Worm (Caenorhabditis elegans): Measurements from ENCODE around the gene fbxa-222.
"Not testable (repeated sequence)": the region's sequence is repeated elsewhere in the genome, so short reads cannot be mapped to it uniquely, and the experiment has no call there.

fbxa-222 gene

ce11 chrX:117080-117479 lies at the start of gene fbxa-222:
TSS of gene fbxa-222 (plus strand) at chrX:117380.
- TF ChIP-seq ztf-23 (GFP tag; IDR thresholded peaks at IDR 0.05): no peak
- no peak for TF ChIP-seq ref-1 (GFP tag; conservative IDR thresholded peaks at IDR 0.05)
- TF ChIP-seq T22C8.4 (GFP tag; IDR thresholded peaks at IDR 0.05): no peak
- no peak for TF ChIP-seq ztf-29 (GFP tag; IDR thresholded peaks at IDR 0.05)
- no peak for TF ChIP-seq klf-2 (GFP tag; conservative IDR thresholded peaks at IDR 0.05)
- TF ChIP-seq cog-1 (tag; optimal IDR thresholded peaks at IDR 0.05): no peak
- TF ChIP-seq tab-1 (GFP tag; IDR thresholded peaks at IDR 0.05): no peak
- no peak for TF ChIP-seq flt-1 (GFP tag; IDR thresholded peaks at IDR 0.05)
- TF ChIP-seq med-1 (GFP tag; optimal IDR thresholded peaks at IDR 0.05; ENCODE audit: insufficient read depth): no peak

- TF ChIP-seq klf-2 (GFP tag; conservative IDR thresholded peaks at IDR 0.05): no peak
- no peak for TF ChIP-seq cog-1 (tag; optimal IDR thresholded peaks at IDR 0.05)
- no peak for TF ChIP-seq ztf-23 (GFP tag; IDR thresholded peaks at IDR 0.05)
- peak; percentile 52; the same call in 1 of the 2 replicates for TF ChIP-seq T22C8.4 (GFP tag; IDR thresholded peaks at IDR 0.05)
- TF ChIP-seq ref-1 (GFP tag; conservative IDR thresholded peaks at IDR 0.05): no peak
Measured at ce11 chrX:84602-85001, 32.6 kb upstream of the fbxa-222 start.

ce11 chrX:88905-89304 lies 28.3 kb upstream of the fbxa-222 start:
- TF ChIP-seq flt-1 (GFP tag; IDR thresholded peaks at IDR 0.05): no peak
- no peak for TF ChIP-seq klf-2 (GFP tag; conservative IDR thresholded peaks at IDR 0.05)
- TF ChIP-seq cog-1 (tag; optimal IDR thresholded peaks at IDR 0.05): no peak
- no peak for TF ChIP-seq med-1 (GFP tag; optimal IDR thresholded peaks at IDR 0.05; ENCODE audit: insufficient read depth)
- no peak for TF ChIP-seq tab-1 (GFP tag; IDR thresholded peaks at IDR 0.05)
- TF ChIP-seq ztf-23 (GFP tag; IDR thresholded peaks at IDR 0.05): no peak
- no peak for TF ChIP-seq T22C8.4 (GFP tag; IDR thresholded peaks at IDR 0.05)
- TF ChIP-seq ztf-29 (GFP tag; IDR thresholded peaks at IDR 0.05): no peak
- TF ChIP-seq ref-1 (GFP tag; conservative IDR thresholded peaks at IDR 0.05): no peak

ce11 chrX:104737-105136 lies 12.4 kb upstream of the fbxa-222 start, which contains the start of gene Y73B3A.4:
TSS of gene Y73B3A.4 (minus strand) at chrX:104777.
- TF ChIP-seq cog-1 (tag; optimal IDR thresholded peaks at IDR 0.05); ref-1 (GFP tag; conservative IDR thresholded peaks at IDR 0.05); med-1 (GFP tag; optimal IDR thresholded peaks at IDR 0.05; ENCODE audit: insufficient read depth): not testable (repeated sequence)

- TF ChIP-seq klf-2 (GFP tag; conservative IDR thresholded peaks at IDR 0.05); ztf-23 (GFP tag; IDR thresholded peaks at IDR 0.05); T22C8.4 (GFP tag; IDR thresholded peaks at IDR 0.05): not testable (repeated sequence)
Measured at ce11 chrX:108929-109328, 8.3 kb upstream of the fbxa-222 start, which contains the start of gene elk-2. TSS of gene elk-2 (minus strand) at chrX:109029.

- not testable (repeated sequence) for TF ChIP-seq tab-1 (GFP tag; IDR thresholded peaks at IDR 0.05); ztf-23 (GFP tag; IDR thresholded peaks at IDR 0.05); ref-1 (GFP tag; conservative IDR thresholded peaks at IDR 0.05)
Measured at ce11 chrX:114400-114799, 2.8 kb upstream of the fbxa-222 start, which contains the start of gene fbxa-221. TSS of gene fbxa-221 (plus strand) at chrX:114700.

- not testable (repeated sequence) for TF ChIP-seq ref-1 (GFP tag; conservative IDR thresholded peaks at IDR 0.05); med-1 (GFP tag; optimal IDR thresholded peaks at IDR 0.05; ENCODE audit: insufficient read depth); T22C8.4 (GFP tag; IDR thresholded peaks at IDR 0.05)
Measured at ce11 chrX:119363-119762, 2.2 kb downstream of the fbxa-222 start, which contains the start of gene fbxa-16. TSS of gene fbxa-16 (plus strand) at chrX:119663.

ce11 chrX:141149-141548 lies 24.0 kb downstream of the fbxa-222 start, which contains the start of gene Y73B3A.8:
TSS of gene Y73B3A.8 (minus strand) at chrX:141249.
- TF ChIP-seq T22C8.4 (GFP tag; IDR thresholded peaks at IDR 0.05): no peak
- no peak for TF ChIP-seq med-1 (GFP tag; optimal IDR thresholded peaks at IDR 0.05; ENCODE audit: insufficient read depth)
- TF ChIP-seq ztf-23 (GFP tag; IDR thresholded peaks at IDR 0.05): no peak
- no peak for TF ChIP-seq tab-1 (GFP tag; IDR thresholded peaks at IDR 0.05)
- TF ChIP-seq ref-1 (GFP tag; conservative IDR thresholded peaks at IDR 0.05): no peak
- TF ChIP-seq cog-1 (tag; optimal IDR thresholded peaks at IDR 0.05): no peak
- TF ChIP-seq ztf-29 (GFP tag; IDR thresholded peaks at IDR 0.05): no peak
- TF ChIP-seq flt-1 (GFP tag; IDR thresholded peaks at IDR 0.05): no peak
- no peak for TF ChIP-seq klf-2 (GFP tag; conservative IDR thresholded peaks at IDR 0.05)

ce11 chrX:146832-147231 lies 29.7 kb downstream of the fbxa-222 start:
- TF ChIP-seq ztf-23 (GFP tag; IDR thresholded peaks at IDR 0.05) (no peak), klf-2 (GFP tag; conservative IDR thresholded peaks at IDR 0.05) (no peak), med-1 (GFP tag; optimal IDR thresholded peaks at IDR 0.05; ENCODE audit: insufficient read depth) (no peak), flt-1 (GFP tag; IDR thresholded peaks at IDR 0.05) (no peak), ztf-29 (GFP tag; IDR thresholded peaks at IDR 0.05) (no peak), tab-1 (GFP tag; IDR thresholded peaks at IDR 0.05) (no peak), cog-1 (tag; optimal IDR thresholded peaks at IDR 0.05) (no peak), ref-1 (GFP tag; conservative IDR thresholded peaks at IDR 0.05) (no peak), T22C8.4 (GFP tag; IDR thresholded peaks at IDR 0.05) (no peak)

ce11 chrX:147824-148223 lies 30.6 kb downstream of the fbxa-222 start, which contains the start of gene Y73B3A.11:
TSS of gene Y73B3A.11 (plus strand) at chrX:148124.
- TF ChIP-seq med-1 (GFP tag; optimal IDR thresholded peaks at IDR 0.05; ENCODE audit: insufficient read depth): no peak
- TF ChIP-seq ztf-23 (GFP tag; IDR thresholded peaks at IDR 0.05): no peak

ce11 chrX:163034-163433 lies 45.9 kb downstream of the fbxa-222 start, which contains the start of gene tmed-12:
TSS of gene tmed-12 (minus strand) at chrX:163134.
- TF ChIP-seq cog-1 (tag; optimal IDR thresholded peaks at IDR 0.05); klf-2 (GFP tag; conservative IDR thresholded peaks at IDR 0.05); T22C8.4 (GFP tag; IDR thresholded peaks at IDR 0.05): not testable (repeated sequence)

Data from whole organism, midembryonic.